Worm (Caenorhabditis elegans) whole organism, L1 larva: ENCODE results near the gene ugt-15.

ENCODE experiments used
- aha-1 ChIP-seq: fragments of 150-350 bp; optimal IDR thresholded peaks from 2 replicates; lab custom pipeline; 2014; ENCODE audit warnings: missing biosample characterization, missing genetic modification characterization
- elt-2 ChIP-seq: sonication (generic microtip); optimal IDR thresholded peaks from 2 replicates; lab custom pipeline; 2016; ENCODE audit warnings: missing genetic modification characterization, mild to moderate bottlenecking, inconsistent platforms, missing compliant biosample characterization, missing genetic modification reagents
- pqm-1 ChIP-seq: sonication (generic microtip); optimal IDR thresholded peaks from 3 replicates; lab custom pipeline; 2017; ENCODE audit warnings: missing biosample characterization, missing genetic modification characterization
- sox-4 ChIP-seq: sonication (generic microtip); optimal IDR thresholded peaks from 2 replicates; lab custom pipeline; 2016; ENCODE audit warnings: missing genetic modification characterization, missing compliant biosample characterization

ce11 chrV:12787026-12787425 lies 40.3 kb upstream of the ugt-15 start, which contains the start of gene fkb-4:
- TF ChIP-seq sox-4 (tag; lab: Kevin White, UChicago) (no peak), elt-2 (tag; lab: Kevin White, UChicago) (no peak), pqm-1 (tag; lab: Kevin White, UChicago) (no peak), aha-1 (tag; lab: Kevin White, UChicago) (no peak)
